Fruit fly (Drosophila melanogaster) whole organism, prepupa: Measurements from ENCODE around the gene CG9588.

Source experiments
- Blimp-1 ChIP-seq: fragments of 200-800 bp; sonication (Bioruptor generic); optimal IDR thresholded peaks from 3 replicates; lab custom pipeline; 2017; ENCODE audit warnings: missing biosample characterization, missing genetic modification characterization, mild to moderate bottlenecking, moderate library complexity, missing genetic modification reagents
- CG10631 ChIP-seq: fragments of 200-800 bp; sonication (Bioruptor generic); optimal IDR thresholded peaks from 2 replicates; lab custom pipeline; 2016; ENCODE audit warnings: missing biosample characterization, missing genetic modification characterization
- CG10669 ChIP-seq: fragments of 200-800 bp; sonication (Bioruptor generic); optimal IDR thresholded peaks from 3 replicates; lab custom pipeline; 2018; ENCODE audit warnings: missing biosample characterization, mild to moderate bottlenecking, missing genetic modification characterization, moderate library complexity
- CG11294 ChIP-seq: fragments of 200-800 bp; sonication (Bioruptor generic); IDR thresholded peaks from 2 replicates; pipeline ENCODE4 v1.3.6; 2022; ENCODE audit warnings: missing biosample characterization, missing genetic modification characterization
- CG11762 ChIP-seq: fragments of 200-800 bp; sonication (Bioruptor generic); optimal IDR thresholded peaks from 3 replicates; lab custom pipeline; 2016; ENCODE audit warnings: missing biosample characterization, missing genetic modification characterization; ENCODE audit not compliant: insufficient read depth
- CG15336 ChIP-seq: fragments of 200-800 bp; sonication (Bioruptor generic); IDR thresholded peaks from 2 replicates; pipeline ENCODE4 v1.3.6; 2022; ENCODE audit warnings: missing biosample characterization, missing genetic modification characterization
- CG1621 ChIP-seq: fragments of 200-800 bp; sonication (Bioruptor generic); optimal IDR thresholded peaks from 3 replicates; lab custom pipeline; 2018; ENCODE audit warnings: missing biosample characterization, mild to moderate bottlenecking, missing genetic modification characterization
- CG3032 ChIP-seq: fragments of 200-800 bp; optimal IDR thresholded peaks from 2 replicates; lab custom pipeline; 2019; ENCODE audit warnings: missing biosample characterization, mild to moderate bottlenecking, missing genetic modification characterization, moderate library complexity
- CG31627 ChIP-seq: fragments of 200-800 bp; sonication (Bioruptor generic); optimal IDR thresholded peaks from 3 replicates; lab custom pipeline; 2016; ENCODE audit warnings: missing biosample characterization, missing genetic modification characterization
- CG32006 ChIP-seq: fragments of 200-800 bp; sonication (Bioruptor generic); optimal IDR thresholded peaks from 3 replicates; lab custom pipeline; 2017; ENCODE audit warnings: missing biosample characterization, mild to moderate bottlenecking, missing genetic modification characterization
- CG3919 ChIP-seq: fragments of 200-800 bp; sonication (Bioruptor generic); optimal IDR thresholded peaks from 3 replicates; lab custom pipeline; 2016; ENCODE audit warnings: missing biosample characterization, missing genetic modification characterization
- CG4318 ChIP-seq: fragments of 200-800 bp; sonication (Bioruptor generic); optimal IDR thresholded peaks from 3 replicates; lab custom pipeline; 2017; ENCODE audit warnings: missing biosample characterization, mild to moderate bottlenecking, missing genetic modification characterization
- CG6163 ChIP-seq: fragments of 200-800 bp; sonication (Bioruptor generic); IDR thresholded peaks from 3 replicates; pipeline ENCODE4 v1.3.6; 2022; ENCODE audit warnings: missing biosample characterization, missing genetic modification characterization
- CG6792 ChIP-seq: fragments of 200-800 bp; sonication (Bioruptor generic); optimal IDR thresholded peaks from 3 replicates; lab custom pipeline; 2016; ENCODE audit warnings: missing biosample characterization, missing genetic modification characterization
- CG6808 ChIP-seq: fragments of 200-800 bp; sonication (Bioruptor generic); optimal IDR thresholded peaks from 3 replicates; lab custom pipeline; 2017; ENCODE audit warnings: missing biosample characterization, missing genetic modification characterization, mild to moderate bottlenecking, moderate library complexity, missing genetic modification reagents
- CG6854 ChIP-seq: fragments of 200-800 bp; sonication (Bioruptor generic); optimal IDR thresholded peaks from 2 replicates; lab custom pipeline; 2017; ENCODE audit warnings: missing biosample characterization, mild to moderate bottlenecking, missing genetic modification characterization
- CG7368 ChIP-seq: fragments of 200-800 bp; sonication (Bioruptor generic); optimal IDR thresholded peaks from 3 replicates; lab custom pipeline; 2016; ENCODE audit warnings: missing biosample characterization, missing genetic modification characterization
- CG8119 ChIP-seq: fragments of 200-800 bp; sonication (Bioruptor generic); IDR thresholded peaks from 3 replicates; pipeline ENCODE4 v1.3.6; 2022; ENCODE audit warnings: missing biosample characterization, missing genetic modification characterization
- CG8319 ChIP-seq: fragments of 200-800 bp; sonication (Bioruptor generic); optimal IDR thresholded peaks from 3 replicates; lab custom pipeline; 2016; ENCODE audit warnings: missing biosample characterization, missing genetic modification characterization
- CG8632 ChIP-seq: fragments of 200-800 bp; sonication (Bioruptor generic); optimal IDR thresholded peaks from 3 replicates; lab custom pipeline; 2016; ENCODE audit warnings: missing biosample characterization, missing genetic modification characterization
- CG9139 ChIP-seq: fragments of 200-800 bp; sonication (Bioruptor generic); optimal IDR thresholded peaks from 3 replicates; lab custom pipeline; 2017; ENCODE audit warnings: missing biosample characterization, mild to moderate bottlenecking, missing genetic modification characterization
- Eip75B ChIP-seq: fragments of 200-800 bp; sonication (Bioruptor generic); optimal IDR thresholded peaks from 3 replicates; lab custom pipeline; 2016; ENCODE audit warnings: missing biosample characterization, missing genetic modification characterization
- Eip78C ChIP-seq: fragments of 200-800 bp; sonication (Bioruptor generic); peaks from one replicate; lab custom pipeline; 2016; ENCODE audit warnings: missing biosample characterization, missing genetic modification characterization
- Ets21C ChIP-seq: fragments of 200-800 bp; sonication (Bioruptor generic); optimal IDR thresholded peaks from 3 replicates; lab custom pipeline; 2016; ENCODE audit warnings: missing biosample characterization, missing genetic modification characterization
- Ets96B ChIP-seq: fragments of 200-800 bp; optimal IDR thresholded peaks from 2 replicates; lab custom pipeline; 2019; ENCODE audit warnings: missing biosample characterization, mild to moderate bottlenecking, missing genetic modification characterization, moderate library complexity
- Gug ChIP-seq: fragments of 200-800 bp; sonication (Bioruptor generic); IDR thresholded peaks from 2 replicates; pipeline ENCODE4 v1.3.6; 2022; ENCODE audit warnings: missing biosample characterization, missing genetic modification characterization
- Hr38 ChIP-seq: sonication (Bioruptor generic); optimal IDR thresholded peaks from 2 replicates; lab custom pipeline; 2016; ENCODE audit warnings: missing biosample characterization, missing genetic modification characterization
- Hr39 ChIP-seq: fragments of 200-800 bp; sonication (Bioruptor generic); optimal IDR thresholded peaks from 2 replicates; lab custom pipeline; 2016; ENCODE audit warnings: missing biosample characterization, missing genetic modification characterization
- Hr4 ChIP-seq: fragments of 200-800 bp; sonication (Bioruptor generic); optimal IDR thresholded peaks from 3 replicates; lab custom pipeline; 2016; ENCODE audit warnings: missing biosample characterization, missing genetic modification characterization
- Lpt ChIP-seq: fragments of 200-800 bp; sonication (Bioruptor generic); optimal IDR thresholded peaks from 3 replicates; lab custom pipeline; 2016; ENCODE audit warnings: missing biosample characterization, missing genetic modification characterization
- Met ChIP-seq: fragments of 200-800 bp; sonication (Bioruptor generic); optimal IDR thresholded peaks from 3 replicates; lab custom pipeline; 2016; ENCODE audit warnings: missing biosample characterization, missing genetic modification characterization
- Sox102F ChIP-seq: fragments of 200-800 bp; sonication (Bioruptor generic); optimal IDR thresholded peaks from 2 replicates; lab custom pipeline; 2016; ENCODE audit warnings: missing biosample characterization, mild to moderate bottlenecking, missing genetic modification characterization
- Sox14 ChIP-seq: fragments of 200-800 bp; sonication (Bioruptor generic); optimal IDR thresholded peaks from 3 replicates; lab custom pipeline; 2016; ENCODE audit warnings: missing biosample characterization, missing genetic modification characterization
- Sox15 ChIP-seq: fragments of 200-800 bp; sonication (Bioruptor generic); optimal IDR thresholded peaks from 3 replicates; lab custom pipeline; 2016; ENCODE audit warnings: missing biosample characterization, missing genetic modification characterization
- achi ChIP-seq: fragments of 200-800 bp; sonication (Bioruptor generic); optimal IDR thresholded peaks from 3 replicates; lab custom pipeline; 2016; ENCODE audit warnings: missing biosample characterization, missing genetic modification characterization
- cyc ChIP-seq: fragments of 200-800 bp; sonication (Bioruptor generic); optimal IDR thresholded peaks from 3 replicates; lab custom pipeline; 2016; ENCODE audit warnings: missing biosample characterization, missing genetic modification characterization
- dac ChIP-seq: fragments of 200-800 bp; sonication (Bioruptor generic); optimal IDR thresholded peaks from 2 replicates; lab custom pipeline; 2017; ENCODE audit warnings: missing biosample characterization, mild to moderate bottlenecking, missing genetic modification characterization
- dsx ChIP-seq: fragments of 200-800 bp; optimal IDR thresholded peaks from 3 replicates; lab custom pipeline; 2019; ENCODE audit warnings: missing biosample characterization, mild to moderate bottlenecking, missing genetic modification characterization, moderate library complexity; ENCODE audit not compliant: poor library complexity, severe bottlenecking
- eg ChIP-seq: fragments of 200-800 bp; sonication (Bioruptor generic); IDR thresholded peaks from 3 replicates; pipeline ENCODE4 v1.3.6; 2022; ENCODE audit warnings: missing biosample characterization, missing genetic modification characterization
- fd85E ChIP-seq: fragments of 200-800 bp; sonication (Bioruptor generic); optimal IDR thresholded peaks from 3 replicates; lab custom pipeline; 2016; ENCODE audit warnings: missing biosample characterization, missing genetic modification characterization
- salr ChIP-seq, 2 experiments: fragments of 200-800 bp; sonication (Bioruptor generic); optimal IDR thresholded peaks; 3 replicates each; lab custom pipeline; 2016 to 2018; ENCODE audit warnings: missing biosample characterization in 2 of 2, missing genetic modification characterization in 2 of 2, mild to moderate bottlenecking in 1 of 2
- spab ChIP-seq: fragments of 200-800 bp; sonication (Bioruptor generic); optimal IDR thresholded peaks from 2 replicates; lab custom pipeline; 2017; ENCODE audit warnings: missing biosample characterization, mild to moderate bottlenecking, missing genetic modification characterization, missing genetic modification reagents
- ss ChIP-seq, 2 experiments: fragments of 200-800 bp; sonication (Bioruptor generic); optimal IDR thresholded peaks; 2 replicates in 1 of 2; 3 replicates in 1 of 2; lab custom pipeline; 2017 to 2018; ENCODE audit warnings: mild to moderate bottlenecking in 2 of 2, missing biosample characterization in 2 of 2, missing genetic modification characterization in 2 of 2, moderate library complexity in 1 of 2
- svp ChIP-seq: fragments of 200-800 bp; sonication (Bioruptor generic); peaks from one replicate; lab custom pipeline; 2016; ENCODE audit warnings: missing biosample characterization, missing genetic modification characterization
- vri ChIP-seq: fragments of 200-800 bp; sonication (Bioruptor generic); optimal IDR thresholded peaks from 3 replicates; lab custom pipeline; 2016; ENCODE audit warnings: missing biosample characterization, mild to moderate bottlenecking, missing genetic modification characterization

The CG9588 gene

dm6 chr3R:13686371-13687211 lies 10.1 kb upstream of the CG9588 start, which contains the start of gene omd (continued):
- TF ChIP-seq CG10669 (GFP tag; lab: Kevin White, UChicago): no peak
- no peak for TF ChIP-seq CG8319
- no peak for TF ChIP-seq CG6854
- no peak for TF ChIP-seq Gug (GFP tag; lab: Robert Waterston, UW)
- TF ChIP-seq CG4318: no peak
- TF ChIP-seq CG11294 (GFP tag; lab: Robert Waterston, UW): no peak
- no peak for TF ChIP-seq Blimp-1
- TF ChIP-seq Sox15 (GFP tag; lab: Kevin White, UChicago): no peak
- peak; percentile 24; the same call in 1 of the 2 replicates for TF ChIP-seq CG15336 (GFP tag; lab: Robert Waterston, UW)
- TF ChIP-seq Ets96B (tag; lab: Kevin White, UChicago): no peak
- no peak for TF ChIP-seq CG10631
- no peak for TF ChIP-seq Eip75B
- TF ChIP-seq CG6163: peak; percentile 59; the same call in 2 of the 3 replicates
- no peak for TF ChIP-seq dac (GFP tag; lab: Kevin White, UChicago)
- TF ChIP-seq CG3919 (GFP tag; lab: Kevin White, UChicago): peak; percentile 23
- TF ChIP-seq CG9139 (GFP tag; lab: Kevin White, UChicago): no peak

DNA sequence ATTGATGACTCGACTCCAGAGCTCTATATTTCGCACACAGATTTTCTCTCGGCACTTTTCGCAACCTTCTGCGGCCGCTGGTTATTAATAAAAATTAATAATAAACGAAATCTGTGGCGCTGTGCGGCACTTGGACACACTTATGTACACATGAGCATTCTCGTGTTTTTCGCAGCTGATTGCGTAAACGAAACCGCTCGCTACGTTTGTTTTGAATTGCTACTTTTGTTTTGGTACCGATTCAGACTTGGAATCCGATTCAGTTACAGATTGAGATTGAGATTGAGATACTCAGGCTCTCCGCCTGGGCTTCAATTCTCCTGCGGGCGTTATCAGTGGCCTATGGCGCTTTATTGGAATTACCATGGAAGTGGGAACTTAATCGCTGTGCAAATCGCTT lies 9.5 kb upstream of the CG9588 start:
- TF ChIP-seq dsx (GFP tag; lab: Kevin White, UChicago) (no peak), Blimp-1 (no peak), CG1621 (tag; lab: Kevin White, UChicago) (no peak)
- TF ChIP-seq, all 60 proteins: peak for 0

- TF ChIP-seq Eip78C (GFP tag; lab: Kevin White, UChicago) (peak; percentile 55), CG8632 (GFP tag; lab: Kevin White, UChicago) (no peak), Hr39 (GFP tag; lab: Kevin White, UChicago) (no peak), CG31627 (GFP tag; lab: Kevin White, UChicago) (no peak), CG3032 (tag; lab: Kevin White, UChicago) (no peak), Ets96B (tag; lab: Kevin White, UChicago) (no peak), Sox15 (GFP tag; lab: Kevin White, UChicago) (no peak), Blimp-1 (no peak), Hr4 (GFP tag; lab: Kevin White, UChicago) (peak; percentile 10), vri (GFP tag; lab: Kevin White, UChicago) (peak; percentile 43), Lpt (GFP tag; lab: Kevin White, UChicago) (no peak), eg (no peak), fd85E (no peak), cyc (no peak), Ets21C (GFP tag; lab: Kevin White, UChicago) (no peak), CG10669 (GFP tag; lab: Kevin White, UChicago) (no peak), Gug (GFP tag; lab: Robert Waterston, UW) (no peak), CG8119 (GFP tag; lab: Robert Waterston, UW) (no peak), CG6792 (GFP tag; lab: Kevin White, UChicago) (no peak), CG3919 (GFP tag; lab: Kevin White, UChicago) (no peak), ss (GFP tag; optimal IDR thresholded peaks at IDR 0.05; lab: Kevin White, UChicago) (peak in 1 of 2 experiments; percentile 26), svp (peak; percentile 74), CG4318 (no peak), Hr38 (no peak), CG11762 (GFP tag; lab: Kevin White, UChicago) (no peak), CG6808 (no peak), CG32006 (GFP tag; lab: Kevin White, UChicago) (peak; percentile 9), Sox102F (GFP tag; lab: Kevin White, UChicago) (no peak), spab (GFP tag; lab: Kevin White, UChicago) (no peak), achi (GFP tag; lab: Kevin White, UChicago) (no peak), Sox14 (GFP tag; lab: Kevin White, UChicago) (no peak), salr (GFP tag; optimal IDR thresholded peaks at IDR 0.05; lab: Kevin White, UChicago) (peak in 1 of 2 experiments; percentile 4), CG7368 (no peak), Met (peak; percentile 29)
These were observed 8.3 kb upstream of the CG9588 start for dm6 chr3R:13684569-13685402.
